Worm (Caenorhabditis elegans) whole organism, midembryonic: ENCODE results near the gene ceh-32.

ENCODE experiments used
- T22C8.4 ChIP-seq: fragments of 200-800 bp; sonication (Bioruptor generic); IDR thresholded peaks from 2 replicates; pipeline ENCODE4 v1.3.6; 2022; ENCODE audit warnings: missing genetic modification characterization, missing compliant biosample characterization
- cog-1 ChIP-seq: sonication (generic microtip); optimal IDR thresholded peaks from 2 replicates; lab custom pipeline; 2016; ENCODE audit warnings: missing genetic modification characterization, missing compliant biosample characterization
- flt-1 ChIP-seq: fragments of 200-800 bp; sonication (Bioruptor generic); IDR thresholded peaks from 2 replicates; pipeline ENCODE4 v1.3.6; 2022; ENCODE audit warnings: missing genetic modification characterization, missing compliant biosample characterization
- klf-2 ChIP-seq: fragments of 200-800 bp; sonication (Bioruptor generic); conservative IDR thresholded peaks from 2 replicates; pipeline ENCODE4 v1.3.6; 2022; ENCODE audit warnings: missing genetic modification reagents, missing genetic modification characterization, missing compliant biosample characterization
- med-1 ChIP-seq: sonication (generic microtip); optimal IDR thresholded peaks from 2 replicates; lab custom pipeline; 2017; ENCODE audit warnings: missing genetic modification characterization, mild to moderate bottlenecking, missing compliant biosample characterization, antibody characterized with exemption, missing genetic modification reagents; ENCODE audit not compliant: insufficient read depth
- ref-1 ChIP-seq: fragments of 200-800 bp; sonication (Bioruptor generic); conservative IDR thresholded peaks from 2 replicates; pipeline ENCODE4 v1.3.6; 2022; ENCODE audit warnings: missing genetic modification reagents, missing genetic modification characterization, missing compliant biosample characterization
- tab-1 ChIP-seq: fragments of 200-800 bp; sonication (Bioruptor generic); IDR thresholded peaks from 2 replicates; pipeline ENCODE4 v1.3.6; 2022; ENCODE audit warnings: missing genetic modification characterization, missing compliant biosample characterization
- ztf-23 ChIP-seq: fragments of 200-800 bp; sonication (Bioruptor generic); IDR thresholded peaks from 2 replicates; pipeline ENCODE4 v1.3.6; 2022; ENCODE audit warnings: missing genetic modification reagents, missing genetic modification characterization, missing compliant biosample characterization
- ztf-29 ChIP-seq: fragments of 200-800 bp; sonication (Bioruptor generic); IDR thresholded peaks from 2 replicates; pipeline ENCODE4 v1.3.6; 2022; ENCODE audit warnings: missing genetic modification reagents, missing genetic modification characterization, missing compliant biosample characterization

Gene ceh-32

ce11 chrV:11667176-11667575 is 38.0 kb downstream of the ceh-32 start, which contains the start of gene F46F3.3:
F46F3.3 (plus strand) TSS chrV:11667476.
- TF ChIP-seq ref-1, result no peak
- no peak for TF ChIP-seq med-1 (GFP tag; lab: Kevin White, UChicago)
- no peak for TF ChIP-seq klf-2 (GFP tag; lab: Robert Waterston, UW)
- no peak for TF ChIP-seq cog-1 (tag; lab: Kevin White, UChicago)
- no peak for TF ChIP-seq tab-1
- no peak for TF ChIP-seq flt-1 (GFP tag; lab: Robert Waterston, UW)
- TF ChIP-seq ztf-23 (GFP tag; lab: Robert Waterston, UW), result no peak
- no peak for TF ChIP-seq T22C8.4 (GFP tag; lab: Robert Waterston, UW)
- no peak for TF ChIP-seq ztf-29 (GFP tag; lab: Robert Waterston, UW)

ce11 chrV:11664875-11665384 is 40.3 kb downstream of the ceh-32 start, which contains the start of gene ceh-27:
ceh-27 (minus strand) TSS chrV:11665102.
- no peak for TF ChIP-seq flt-1 (GFP tag; lab: Robert Waterston, UW)
- peak; percentile 26; the same call in 1 of the 2 replicates for TF ChIP-seq ztf-23 (GFP tag; lab: Robert Waterston, UW)

ce11 chrV:11660566-11660965 is 44.6 kb downstream of the ceh-32 start:
- TF ChIP-seq ztf-29 (GFP tag; lab: Robert Waterston, UW) (no peak), klf-2 (GFP tag; lab: Robert Waterston, UW) (no peak), T22C8.4 (GFP tag; lab: Robert Waterston, UW) (no peak), cog-1 (tag; lab: Kevin White, UChicago) (no peak), ztf-23 (GFP tag; lab: Robert Waterston, UW) (no peak), ref-1 (no peak), tab-1 (no peak), med-1 (GFP tag; lab: Kevin White, UChicago) (no peak), flt-1 (GFP tag; lab: Robert Waterston, UW) (no peak)

ce11 chrV:11656469-11656868 is 48.7 kb downstream of the ceh-32 start:
- no peak for TF ChIP-seq ztf-29 (GFP tag; lab: Robert Waterston, UW)
- TF ChIP-seq klf-2 (GFP tag; lab: Robert Waterston, UW), result no peak
- no peak for TF ChIP-seq cog-1 (tag; lab: Kevin White, UChicago)
- no peak for TF ChIP-seq T22C8.4 (GFP tag; lab: Robert Waterston, UW)
- TF ChIP-seq med-1 (GFP tag; lab: Kevin White, UChicago), result no peak
- TF ChIP-seq tab-1, result no peak
- TF ChIP-seq ztf-23 (GFP tag; lab: Robert Waterston, UW), result no peak
- no peak for TF ChIP-seq flt-1 (GFP tag; lab: Robert Waterston, UW)

- no peak for TF ChIP-seq ref-1
- no peak for TF ChIP-seq klf-2 (GFP tag; lab: Robert Waterston, UW)
- TF ChIP-seq ztf-23 (GFP tag; lab: Robert Waterston, UW), result no peak
- no peak for TF ChIP-seq cog-1 (tag; lab: Kevin White, UChicago)
- TF ChIP-seq tab-1, result no peak
- no peak for TF ChIP-seq ztf-29 (GFP tag; lab: Robert Waterston, UW)
Observed at ce11 chrV:11653095-11653494, 52.1 kb downstream of the ceh-32 start.
